Fruit fly (Drosophila melanogaster): ENCODE results near the gene Hpf1.

Gene Hpf1

DNA sequence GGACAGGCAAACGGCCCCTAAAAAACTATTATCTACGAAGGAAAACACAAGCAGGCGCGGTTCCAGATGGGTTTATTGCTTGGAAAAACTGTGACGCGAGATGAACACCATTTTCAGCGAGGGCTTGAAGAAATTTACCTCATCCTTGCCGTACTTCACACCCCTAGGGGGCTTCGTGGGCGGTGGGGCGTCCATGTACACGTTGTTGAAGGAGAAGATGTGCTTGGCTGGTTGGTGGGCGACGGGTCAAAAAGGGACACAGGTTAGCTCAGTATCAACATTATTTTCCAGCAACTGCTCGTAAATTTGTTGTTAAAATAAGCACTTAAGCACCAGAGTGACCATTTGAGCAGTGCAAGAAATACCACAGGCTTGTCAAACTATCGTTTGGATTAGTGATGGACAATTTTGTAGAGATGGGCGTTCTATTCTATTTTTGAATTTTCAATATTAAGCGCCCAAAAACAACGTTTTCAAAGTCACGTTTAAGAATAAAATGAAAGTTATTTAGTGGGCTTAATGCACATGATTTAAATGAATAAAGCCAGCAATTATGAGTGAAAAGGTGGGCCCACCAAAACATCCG, 33.0 kb upstream of the Hpf1 start, which contains the start of gene Sec8 (continued):
- TF ChIP-seq Usf (GFP tag; optimal IDR thresholded peaks at IDR 0.05) (no peak), fru (optimal IDR thresholded peaks at IDR 0.05) (no peak), lbe (GFP tag; optimal IDR thresholded peaks at IDR 0.05) (peak; percentile 17), CG17802 (tag; optimal IDR thresholded peaks at IDR 0.05) (no peak), dan (GFP tag; IDR thresholded peaks at IDR 0.05) (no peak), sens-2 (GFP tag; IDR thresholded peaks at IDR 0.05) (no peak), CG12155 (GFP tag; optimal IDR thresholded peaks at IDR 0.05) (peak; percentile 51), CHES-1-like (GFP tag; optimal IDR thresholded peaks at IDR 0.05) (peak; percentile 78), tll (GFP tag; optimal IDR thresholded peaks at IDR 0.05) (no peak), br (optimal IDR thresholded peaks at IDR 0.05) (no peak), CoRest (tag; optimal IDR thresholded peaks at IDR 0.05) (peak; percentile 60), Dip3 (GFP tag; optimal IDR thresholded peaks at IDR 0.05) (no peak), btn (GFP tag; optimal IDR thresholded peaks at IDR 0.05) (no peak), CG15073 (GFP tag; optimal IDR thresholded peaks at IDR 0.05) (no peak), CG6654 (GFP tag; optimal IDR thresholded peaks at IDR 0.05) (no peak), bigmax (GFP tag; optimal IDR thresholded peaks at IDR 0.05) (no peak), CG13424 (tag; optimal IDR thresholded peaks at IDR 0.05) (peak; percentile 21), schlank (tag; optimal IDR thresholded peaks at IDR 0.05) (no peak), gcm2 (GFP tag; optimal IDR thresholded peaks at IDR 0.05) (no peak), CG13123 (GFP tag; optimal IDR thresholded peaks at IDR 0.05) (no peak), CG30403 (GFP tag; optimal IDR thresholded peaks at IDR 0.05) (peak; percentile 59), ATbp (GFP tag; optimal IDR thresholded peaks at IDR 0.05) (no peak), CG9876 (GFP tag; optimal IDR thresholded peaks at IDR 0.05) (peak; percentile 7), az2 (GFP tag; optimal IDR thresholded peaks at IDR 0.05) (peak; percentile 12), dmrt11E (tag; optimal IDR thresholded peaks at IDR 0.05) (peak; percentile 3), CG5953 (GFP tag; IDR thresholded peaks at IDR 0.05) (no peak), unpg (GFP tag; optimal IDR thresholded peaks at IDR 0.05) (no peak), CG18619 (GFP tag; optimal IDR thresholded peaks at IDR 0.05) (no peak), CG34224 (GFP tag; IDR thresholded peaks at IDR 0.05; ENCODE audit: partially characterized antibody) (peak; percentile 74), gt (GFP tag; IDR thresholded peaks at IDR 0.05) (no peak), pros (GFP tag; optimal IDR thresholded peaks at IDR 0.05) (no peak), grn (GFP tag; optimal IDR thresholded peaks at IDR 0.05) (no peak), ash1 (GFP tag; optimal IDR thresholded peaks at IDR 0.05) (no peak), CG2875 (GFP tag; optimal IDR thresholded peaks at IDR 0.05) (no peak), CG11695 (GFP tag; IDR thresholded peaks at IDR 0.05) (no peak), hb (GFP tag; IDR thresholded peaks at IDR 0.05; ENCODE audit: partially characterized antibody) (peak; percentile 82), chm (GFP tag; IDR thresholded peaks at IDR 0.05) (0 out of 2 replicates have a peak, but pooled peaks have one; percentile 31), Bteb2 (GFP tag; optimal IDR thresholded peaks at IDR 0.05) (peak; percentile 40), sob (GFP tag; IDR thresholded peaks at IDR 0.05) (no peak; the same call in 1 of the 2 replicates), Atf3 (GFP tag; optimal IDR thresholded peaks at IDR 0.05) (peak; percentile 26), cad (GFP tag; optimal IDR thresholded peaks at IDR 0.05) (no peak), Hand (GFP tag; optimal IDR thresholded peaks at IDR 0.05) (no peak), CG14667 (GFP tag; IDR thresholded peaks at IDR 0.05) (no peak), cas (GFP tag; IDR thresholded peaks at IDR 0.05) (no peak), CG12769 (tag; optimal IDR thresholded peaks at IDR 0.05) (no peak), MBD-R2 (GFP tag; IDR thresholded peaks at IDR 0.05) (peak; percentile 77), CG31365 (tag; optimal IDR thresholded peaks at IDR 0.05) (no peak), CG2116 (GFP tag; optimal IDR thresholded peaks at IDR 0.05) (peak; percentile 52), tna (GFP tag; IDR thresholded peaks at IDR 0.05; ENCODE audit: partially characterized antibody) (peak; percentile 74), MESR4 (GFP tag; optimal IDR thresholded peaks at IDR 0.05) (peak; percentile 92), da (GFP tag; optimal IDR thresholded peaks at IDR 0.05) (no peak)

Measured in whole organism, embryonic.